Fruit fly (Drosophila melanogaster): ENCODE data around the gene Ugt37B1.
A peak's percentile ranks its signal among the peaks of the same experiment; 100 is the strongest.

DNA sequence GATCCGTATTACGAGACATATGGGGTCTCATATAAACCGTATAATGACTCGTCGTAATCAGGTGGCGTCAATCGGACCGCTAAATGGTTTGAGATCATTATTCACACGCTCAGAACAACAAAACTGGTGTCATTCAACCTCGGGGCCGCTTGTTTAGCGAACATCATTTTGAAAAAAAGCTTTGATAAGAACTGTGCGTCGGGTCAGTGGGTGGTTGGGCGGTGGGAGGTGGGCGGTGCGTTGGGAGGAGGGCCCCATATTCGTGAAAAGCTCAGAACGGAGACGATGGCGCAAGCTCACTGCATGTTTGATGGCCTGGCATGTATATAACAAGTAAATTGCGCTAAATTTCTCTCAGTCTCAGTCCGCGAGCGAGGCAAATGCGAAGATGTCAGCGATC is 30.6 kb downstream of the Ugt37B1 start, which contains the start of gene AANATL2:
- TF ChIP-seq Hr38 (GFP tag; optimal IDR thresholded peaks at IDR 0.05) (no peak), CG1621 (tag; optimal IDR thresholded peaks at IDR 0.05) (no peak), svp (GFP tag) (peak; percentile 65), Hr4 (GFP tag; optimal IDR thresholded peaks at IDR 0.05) (no peak), Gug (GFP tag; IDR thresholded peaks at IDR 0.05) (no peak), CG8119 (GFP tag; IDR thresholded peaks at IDR 0.05) (no peak), CG8632 (GFP tag; optimal IDR thresholded peaks at IDR 0.05) (no peak)
